Worm (Caenorhabditis elegans) whole organism, young adult: ENCODE data around the gene twk-11.
A peak's percentile ranks its signal among the peaks of the same experiment; 100 is the strongest.

Source experiments
- B0035.1 ChIP-seq: sonication (generic microtip); optimal IDR thresholded peaks from 2 replicates; lab custom pipeline; 2016; ENCODE audit warnings: missing genetic modification characterization, mild to moderate bottlenecking, missing compliant biosample characterization, missing genotype, missing genetic modification reagents
- B0261.1 ChIP-seq: sonication (generic microtip); optimal IDR thresholded peaks from 2 replicates; lab custom pipeline; 2016; ENCODE audit warnings: mild to moderate bottlenecking, missing genetic modification characterization, moderate library complexity, missing compliant biosample characterization
- C06A6.2 ChIP-seq: fragments of 200-800 bp; sonication (Bioruptor generic); conservative IDR thresholded peaks from 2 replicates; pipeline ENCODE4 v1.3.6; 2022; ENCODE audit warnings: missing genetic modification characterization, missing compliant biosample characterization
- D2030.7 ChIP-seq: fragments of 200-800 bp; sonication (Bioruptor generic); IDR thresholded peaks from 2 replicates; pipeline ENCODE4 v1.3.6; 2022; ENCODE audit warnings: missing genetic modification reagents, missing genetic modification characterization, missing compliant biosample characterization
- F57C9.4 ChIP-seq: sonication (generic microtip); optimal IDR thresholded peaks from 2 replicates; lab custom pipeline; 2017; ENCODE audit warnings: mild to moderate bottlenecking, missing genetic modification characterization, missing compliant biosample characterization
- Y53G8AR.9 ChIP-seq: fragments of 200-800 bp; sonication (Bioruptor generic); conservative IDR thresholded peaks from 2 replicates; pipeline ENCODE4 v1.3.6; 2022; ENCODE audit warnings: missing genetic modification reagents, missing genetic modification characterization, missing compliant biosample characterization
- Y56A3A.18 ChIP-seq: fragments of 200-800 bp; sonication (Bioruptor generic); IDR thresholded peaks from 2 replicates; pipeline ENCODE4 v1.3.6; 2022; ENCODE audit warnings: missing genetic modification reagents, missing genetic modification characterization, missing compliant biosample characterization
- Y67H2A.10 ChIP-seq: fragments of 200-800 bp; sonication (Bioruptor generic); conservative IDR thresholded peaks from 2 replicates; pipeline ENCODE4 v1.3.6; 2022; ENCODE audit warnings: missing genetic modification reagents, missing genetic modification characterization, missing compliant biosample characterization
- ZK185.1 ChIP-seq: sonication (generic microtip); optimal IDR thresholded peaks from 2 replicates; lab custom pipeline; 2016; ENCODE audit warnings: mild to moderate bottlenecking, missing genetic modification characterization, missing compliant biosample characterization; ENCODE audit not compliant: poor library complexity, severe bottlenecking
- aptf-3 ChIP-seq: fragments of 200-800 bp; sonication (Bioruptor generic); IDR thresholded peaks from 2 replicates; pipeline ENCODE4 v1.3.6; 2022; ENCODE audit warnings: missing genetic modification characterization, missing compliant biosample characterization
- atf-7 ChIP-seq: sonication (generic microtip); optimal IDR thresholded peaks from 2 replicates; lab custom pipeline; 2017; ENCODE audit warnings: mild to moderate bottlenecking, missing genetic modification characterization, missing compliant biosample characterization
- attf-6 ChIP-seq: fragments of 200-800 bp; sonication (Bioruptor generic); IDR thresholded peaks from 2 replicates; pipeline ENCODE4 v1.3.6; 2022; ENCODE audit warnings: missing genetic modification reagents, missing genetic modification characterization, missing compliant biosample characterization
- bed-2 ChIP-seq: fragments of 200-800 bp; sonication (Bioruptor generic); IDR thresholded peaks from 2 replicates; pipeline ENCODE4 v1.3.6; 2022; ENCODE audit warnings: missing genetic modification reagents, missing genetic modification characterization, missing compliant biosample characterization
- ccch-3 ChIP-seq: fragments of 200-800 bp; sonication (Bioruptor generic); optimal IDR thresholded peaks from 2 replicates; lab custom pipeline; 2018; ENCODE audit warnings: mild to moderate bottlenecking, missing genetic modification characterization, missing compliant biosample characterization
- cebp-2 ChIP-seq: fragments of 200-800 bp; sonication (Bioruptor generic); IDR thresholded peaks from 2 replicates; pipeline ENCODE4 v1.3.6; 2022; ENCODE audit warnings: missing genetic modification characterization, missing compliant biosample characterization
- dox-1 ChIP-seq: fragments of 200-800 bp; sonication (Bioruptor generic); IDR thresholded peaks from 2 replicates; pipeline ENCODE4 v1.3.6; 2022; ENCODE audit warnings: missing genetic modification reagents, missing genetic modification characterization, missing compliant biosample characterization
- dpl-1 ChIP-seq: fragments of 150-350 bp; optimal IDR thresholded peaks from 2 replicates; lab custom pipeline; 2014; ENCODE audit warnings: missing biosample characterization, missing genetic modification reagents, missing genetic modification characterization
- egl-18 ChIP-seq: fragments of 200-800 bp; sonication (Bioruptor generic); IDR thresholded peaks from 2 replicates; pipeline ENCODE4 v1.3.6; 2022; ENCODE audit warnings: missing genetic modification reagents, missing genetic modification characterization, missing compliant biosample characterization
- egl-44 ChIP-seq: fragments of 200-800 bp; sonication (Bioruptor generic); IDR thresholded peaks from 2 replicates; pipeline ENCODE4 v1.3.6; 2022; ENCODE audit warnings: missing genetic modification reagents, missing genetic modification characterization, missing compliant biosample characterization
- egrh-3 ChIP-seq: fragments of 200-800 bp; sonication (Bioruptor generic); IDR thresholded peaks from 2 replicates; pipeline ENCODE4 v1.3.6; 2022; ENCODE audit warnings: missing genetic modification reagents, missing genetic modification characterization, missing compliant biosample characterization
- him-1 ChIP-seq: sonication (generic microtip); optimal IDR thresholded peaks from 2 replicates; lab custom pipeline; 2016; ENCODE audit warnings: missing genotype, missing genetic modification reagents, missing genetic modification characterization, missing compliant biosample characterization
- hmg-1.2 ChIP-seq: fragments of 200-800 bp; sonication (Bioruptor generic); IDR thresholded peaks from 2 replicates; pipeline ENCODE4 v1.3.6; 2022; ENCODE audit warnings: missing genetic modification reagents, missing genetic modification characterization, missing compliant biosample characterization
- hsf-1 ChIP-seq: fragments of 200-800 bp; sonication (Bioruptor generic); IDR thresholded peaks from 2 replicates; pipeline ENCODE4 v1.3.6; 2022; ENCODE audit warnings: missing genetic modification reagents, missing genetic modification characterization, missing compliant biosample characterization
- let-607 ChIP-seq, 2 experiments: fragments of 200-800 bp in 1 of 2; sonication (Bioruptor generic) in 1 of 2; sonication (generic microtip) in 1 of 2; optimal IDR thresholded peaks; 2 replicates each; lab custom pipeline; 2016 to 2018; ENCODE audit warnings: mild to moderate bottlenecking in 2 of 2, missing compliant biosample characterization in 2 of 2, missing genetic modification characterization in 2 of 2, moderate library complexity in 2 of 2, missing genotype in 1 of 2
- lin-26 ChIP-seq: fragments of 200-800 bp; sonication (Bioruptor generic); IDR thresholded peaks from 2 replicates; pipeline ENCODE4 v1.3.6; 2022; ENCODE audit warnings: missing genetic modification reagents, missing genetic modification characterization, missing compliant biosample characterization
- madf-3 ChIP-seq: fragments of 200-800 bp; sonication (Bioruptor generic); IDR thresholded peaks from 2 replicates; pipeline ENCODE4 v1.3.6; 2022; ENCODE audit warnings: missing genetic modification reagents, missing genetic modification characterization, missing compliant biosample characterization
- madf-6 ChIP-seq: fragments of 200-800 bp; sonication (Bioruptor generic); IDR thresholded peaks from 2 replicates; pipeline ENCODE4 v1.3.6; 2022; ENCODE audit warnings: missing genetic modification reagents, missing genetic modification characterization, missing compliant biosample characterization
- mel-28 ChIP-seq: sonication (generic microtip); optimal IDR thresholded peaks from 2 replicates; lab custom pipeline; 2016; ENCODE audit warnings: borderline replicate concordance, mild to moderate bottlenecking, missing genetic modification characterization, missing compliant biosample characterization
- mxl-1 ChIP-seq: sonication (generic microtip); optimal IDR thresholded peaks from 2 replicates; lab custom pipeline; 2016; ENCODE audit warnings: missing genetic modification characterization, missing compliant biosample characterization
- nhr-120 ChIP-seq: fragments of 200-800 bp; sonication (Bioruptor generic); IDR thresholded peaks from 2 replicates; pipeline ENCODE4 v1.3.6; 2022; ENCODE audit warnings: missing genetic modification characterization, missing compliant biosample characterization
- nhr-80 ChIP-seq: sonication (generic microtip); optimal IDR thresholded peaks from 2 replicates; lab custom pipeline; 2016; ENCODE audit warnings: missing genetic modification characterization, missing compliant biosample characterization
- pbrm-1 ChIP-seq: fragments of 200-800 bp; sonication (Bioruptor generic); IDR thresholded peaks from 2 replicates; pipeline ENCODE4 v1.3.6; 2022; ENCODE audit warnings: missing genetic modification reagents, missing genetic modification characterization, missing compliant biosample characterization
- rec-8 ChIP-seq, 2 experiments: sonication (generic microtip); optimal IDR thresholded peaks; 2 replicates each; lab custom pipeline; 2016; ENCODE audit warnings: mild to moderate bottlenecking in 2 of 2, missing genetic modification characterization in 2 of 2, missing genetic modification reagents in 2 of 2, missing genotype in 2 of 2, missing biosample characterization in 1 of 2, missing compliant biosample characterization in 1 of 2, moderate library complexity in 1 of 2
- rpc-1 ChIP-seq, 2 experiments: fragments of 150-350 bp in 1 of 2; sonication (generic microtip) in 1 of 2; optimal IDR thresholded peaks; 2 replicates each; lab custom pipeline; 2014 to 2018; ENCODE audit warnings: missing biosample characterization in 1 of 2, missing genetic modification characterization in 1 of 2, missing genetic modification reagents in 1 of 2, missing genotype in 1 of 2
- sea-2 ChIP-seq: fragments of 200-800 bp; sonication (Bioruptor generic); IDR thresholded peaks from 2 replicates; pipeline ENCODE4 v1.3.6; 2022; ENCODE audit warnings: missing genetic modification characterization, missing compliant biosample characterization
- snpc-1.1 ChIP-seq: sonication (generic microtip); optimal IDR thresholded peaks from 2 replicates; lab custom pipeline; 2017; ENCODE audit warnings: missing genetic modification characterization, mild to moderate bottlenecking, missing compliant biosample characterization, antibody characterized with exemption, moderate library complexity, missing genotype, missing genetic modification reagents; ENCODE audit not compliant: insufficient read depth
- snpc-1.3 ChIP-seq: sonication (generic microtip); optimal IDR thresholded peaks from 2 replicates; lab custom pipeline; 2017; ENCODE audit warnings: missing genetic modification characterization, mild to moderate bottlenecking, missing compliant biosample characterization, antibody characterized with exemption, moderate library complexity, missing genotype, missing genetic modification reagents; ENCODE audit not compliant: insufficient read depth
- snpc-4 ChIP-seq, 5 experiments: fragments of 150-350 bp in 1 of 5; sonication (generic microtip) in 4 of 5; optimal IDR thresholded peaks; 2 replicates each; lab custom pipeline; 2014 to 2018; ENCODE audit warnings: missing genetic modification characterization in 5 of 5, missing biosample characterization in 3 of 5, antibody characterized with exemption in 2 of 5, mild to moderate bottlenecking in 2 of 5, missing compliant biosample characterization in 2 of 5, missing genotype in 2 of 5, moderate library complexity in 2 of 5, missing genetic modification reagents in 1 of 5
- tbp1 ChIP-seq: fragments of 200-800 bp; sonication (Bioruptor generic); optimal IDR thresholded peaks from 2 replicates; lab custom pipeline; 2018; ENCODE audit warnings: mild to moderate bottlenecking, missing genetic modification characterization, missing compliant biosample characterization
- tbx-9 ChIP-seq: sonication (generic microtip); optimal IDR thresholded peaks from 2 replicates; lab custom pipeline; 2016; ENCODE audit warnings: borderline replicate concordance, missing genetic modification characterization, inconsistent platforms, missing compliant biosample characterization
- ztf-22 ChIP-seq: fragments of 200-800 bp; sonication (Bioruptor generic); optimal IDR thresholded peaks from 2 replicates; lab custom pipeline; 2018; ENCODE audit warnings: mild to moderate bottlenecking, missing genetic modification characterization, moderate library complexity, missing compliant biosample characterization
- ztf-25 ChIP-seq: fragments of 200-800 bp; sonication (Bioruptor generic); IDR thresholded peaks from 2 replicates; pipeline ENCODE4 v1.3.6; 2022; ENCODE audit warnings: missing genetic modification reagents, missing genetic modification characterization, missing compliant biosample characterization
- ztf-26 ChIP-seq: sonication (generic microtip); optimal IDR thresholded peaks from 2 replicates; lab custom pipeline; 2017; ENCODE audit warnings: missing genetic modification characterization, missing compliant biosample characterization
- ztf-6 ChIP-seq: fragments of 200-800 bp; sonication (Bioruptor generic); IDR thresholded peaks from 2 replicates; pipeline ENCODE4 v1.3.6; 2022; ENCODE audit warnings: missing genetic modification reagents, missing genetic modification characterization, missing compliant biosample characterization

Gene twk-11

DNA sequence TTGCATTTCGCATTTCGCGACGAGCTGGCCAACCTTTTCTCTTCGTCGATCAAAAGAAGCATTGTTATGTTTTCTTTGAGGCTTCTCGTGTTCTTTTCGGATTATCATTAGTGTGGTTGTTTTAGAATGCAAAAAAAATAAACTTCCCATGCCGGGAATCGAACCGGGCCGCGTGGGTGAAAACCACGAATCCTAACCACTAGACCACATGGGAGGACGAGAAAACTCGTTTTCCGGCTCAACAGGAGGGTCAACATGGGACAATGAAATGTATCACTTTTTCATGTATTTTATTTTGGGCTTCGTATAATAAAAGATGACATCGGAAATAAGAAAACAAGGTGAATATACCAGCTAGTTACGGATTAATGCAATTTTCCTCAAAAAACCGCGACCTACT lies 33.2 kb upstream of the twk-11 start:
- no peak for TF ChIP-seq Y56A3A.18 (GFP tag; lab: Robert Waterston, UW)
- 0 out of 2 replicates have a peak, but pooled peaks have one; percentile 40 for TF ChIP-seq ztf-25 (GFP tag; lab: Robert Waterston, UW)
- TF ChIP-seq snpc-4 (GFP tag; optimal IDR thresholded peaks at IDR 0.05; lab: Kevin White, UChicago), result no peak
- TF ChIP-seq snpc-4 (tag; optimal IDR thresholded peaks at IDR 0.05; lab: Kevin White, UChicago), result peak in 1 of 4 experiments; percentile 8
- no peak for TF ChIP-seq ccch-3 (GFP tag; lab: Kevin White, UChicago)
- TF ChIP-seq rpc-1 (optimal IDR thresholded peaks at IDR 0.05; lab: Kevin White, UChicago), result peak; percentile 53
- peak; percentile 68 for TF ChIP-seq rpc-1 (tag; optimal IDR thresholded peaks at IDR 0.05; lab: Kevin White, UChicago)
- no peak for TF ChIP-seq tbx-9 (tag; lab: Kevin White, UChicago)
- TF ChIP-seq hmg-1.2 (GFP tag; lab: Robert Waterston, UW), result 0 out of 2 replicates have a peak, but pooled peaks have one; percentile 10
- TF ChIP-seq egrh-3 (GFP tag; lab: Robert Waterston, UW), result no peak
- TF ChIP-seq dox-1 (GFP tag; lab: Robert Waterston, UW), result no peak
- TF ChIP-seq madf-6, result 0 out of 2 replicates have a peak, but pooled peaks have one; percentile 11
- peak; percentile 55; the same call in 1 of the 2 replicates for TF ChIP-seq lin-26 (GFP tag; lab: Robert Waterston, UW)
- TF ChIP-seq rec-8 (tag; optimal IDR thresholded peaks at IDR 0.05; lab: Kevin White, UChicago), result no peak
- TF ChIP-seq cebp-2 (GFP tag; lab: Robert Waterston, UW), result no peak
- peak; percentile 85 for TF ChIP-seq tbp1 (GFP tag; lab: Kevin White, UChicago)
- peak; percentile 64 for TF ChIP-seq B0261.1 (tag; lab: Kevin White, UChicago)

DNA sequence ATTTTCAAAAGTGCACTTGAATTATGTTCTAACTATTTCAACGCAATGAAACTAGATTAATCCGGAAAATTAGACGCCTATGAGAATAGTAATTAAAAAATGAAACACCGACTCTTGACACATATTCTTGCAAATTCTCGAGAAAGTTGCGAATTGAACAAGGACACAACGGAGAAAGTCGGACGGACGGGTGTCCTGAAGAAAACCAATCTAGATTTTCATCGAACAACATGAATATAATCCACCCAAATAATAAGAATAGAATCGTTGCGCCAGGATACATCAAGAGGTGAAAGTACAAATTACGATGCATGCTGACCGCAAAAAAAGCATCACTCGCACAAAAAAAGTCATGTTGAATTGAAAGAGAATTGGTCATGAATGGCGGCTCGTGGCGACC lies 32.5 kb upstream of the twk-11 start:
- TF ChIP-seq attf-6 (GFP tag; lab: Robert Waterston, UW), result no peak
- no peak for TF ChIP-seq rpc-1 (optimal IDR thresholded peaks at IDR 0.05; lab: Kevin White, UChicago)
- TF ChIP-seq rpc-1 (tag; optimal IDR thresholded peaks at IDR 0.05; lab: Kevin White, UChicago), result no peak
- no peak for TF ChIP-seq ztf-6 (GFP tag; lab: Robert Waterston, UW)
- no peak for TF ChIP-seq pbrm-1 (GFP tag; lab: Robert Waterston, UW)
- TF ChIP-seq F57C9.4, result no peak
- TF ChIP-seq lin-26 (GFP tag; lab: Robert Waterston, UW), result no peak
- no peak for TF ChIP-seq D2030.7 (GFP tag; lab: Robert Waterston, UW)
- no peak for TF ChIP-seq Y53G8AR.9 (GFP tag; lab: Robert Waterston, UW)
- TF ChIP-seq B0035.1, result no peak
- TF ChIP-seq snpc-1.3 (tag; lab: Kevin White, UChicago), result no peak
- TF ChIP-seq aptf-3 (GFP tag; lab: Robert Waterston, UW), result no peak
- no peak for TF ChIP-seq snpc-4 (GFP tag; optimal IDR thresholded peaks at IDR 0.05; lab: Kevin White, UChicago)
- no peak for TF ChIP-seq snpc-4 (tag; optimal IDR thresholded peaks at IDR 0.05; lab: Kevin White, UChicago)
- TF ChIP-seq egl-18 (GFP tag; lab: Robert Waterston, UW), result no peak
- no peak for TF ChIP-seq sea-2
- no peak for TF ChIP-seq madf-6
- TF ChIP-seq atf-7, result no peak
- TF ChIP-seq C06A6.2, result no peak
- TF ChIP-seq ZK185.1 (tag; lab: Kevin White, UChicago), result no peak
- TF ChIP-seq Y67H2A.10 (GFP tag; lab: Robert Waterston, UW), result no peak
- TF ChIP-seq mxl-1 (tag; lab: Kevin White, UChicago), result no peak
- TF ChIP-seq, all 124 proteins: peak for 0

DNA sequence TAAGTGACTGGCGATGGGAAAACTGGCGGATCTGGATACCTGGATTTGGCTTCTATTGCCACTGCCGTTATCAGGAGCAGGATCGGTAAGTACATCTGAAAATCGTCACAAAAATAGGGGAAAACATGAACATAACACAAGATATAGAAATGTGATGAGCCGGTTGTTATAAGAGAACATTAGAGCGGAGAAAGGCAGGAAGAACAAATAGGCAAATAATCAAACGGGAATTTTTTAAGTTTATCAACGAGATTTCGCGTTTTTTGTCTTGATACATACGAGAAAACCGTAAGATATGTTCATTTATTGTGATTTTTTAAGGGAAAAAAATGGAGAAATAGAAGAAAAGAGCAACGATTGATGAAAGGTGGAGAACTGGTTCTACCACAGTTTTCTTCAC lies 28.9 kb upstream of the twk-11 start, which contains the start of gene Y57E12AR.1:
TSS of gene Y57E12AR.1 (minus strand) at position 101 of the 400 bp plus-strand sequence.
- TF ChIP-seq egl-44 (GFP tag; lab: Robert Waterston, UW) (no peak), egl-18 (GFP tag; lab: Robert Waterston, UW) (no peak), him-1 (tag; lab: Kevin White, UChicago) (no peak), mel-28 (no peak), hsf-1 (GFP tag; lab: Robert Waterston, UW) (no peak), let-607 (tag; optimal IDR thresholded peaks at IDR 0.05; lab: Kevin White, UChicago) (no peak), madf-3 (no peak), nhr-120 (GFP tag; lab: Robert Waterston, UW) (no peak), snpc-1.1 (no peak), nhr-80 (no peak), madf-6 (no peak), F57C9.4 (no peak), bed-2 (GFP tag; lab: Robert Waterston, UW) (no peak), ztf-26 (tag; lab: Kevin White, UChicago) (no peak), ztf-22 (no peak), dpl-1 (GFP tag; lab: Kevin White, UChicago) (no peak)
